1 worm cellular context compared by ENCODE assay signal in genomic region chrII:9263784-9264183, ce11.
A peak's percentile ranks its signal among the peaks of the same experiment; 100 is the strongest.
TF ChIP-seq lines count a peak whose summit lies in the region.

No protein-coding gene starts in this region.

TF ChIP-seq in whole organism, L1 larva, 84 proteins besides CTCF, POLR2A, EP300 and RAD21 (continued from another document):
- TF ChIP-seq sptf-1 (tag; optimal IDR thresholded peaks at IDR 0.05; lab: Kevin White, UChicago), result no peak
- no peak for TF ChIP-seq mef-2 (tag; optimal IDR thresholded peaks at IDR 0.05; lab: Kevin White, UChicago)
- no peak for TF ChIP-seq efl-1 (optimal IDR thresholded peaks at IDR 0.05; lab: Kevin White, UChicago)
- TF ChIP-seq efl-1 (GFP tag; optimal IDR thresholded peaks at IDR 0.05 in 1 of 2; lab: Kevin White, UChicago), result peak in 1 of 2 experiments; percentile 63
- TF ChIP-seq nhr-77 (tag; optimal IDR thresholded peaks at IDR 0.05; lab: Kevin White, UChicago), result no peak
- peak; percentile 88 for TF ChIP-seq egl-13 (tag; optimal IDR thresholded peaks at IDR 0.05; lab: Kevin White, UChicago)
- TF ChIP-seq swsn-7 (tag; optimal IDR thresholded peaks at IDR 0.05; lab: Kevin White, UChicago), result peak; percentile 48
- TF ChIP-seq rnt-1 (tag; optimal IDR thresholded peaks at IDR 0.05; lab: Kevin White, UChicago), result peak; percentile 3
- TF ChIP-seq dsc-1 (tag; optimal IDR thresholded peaks at IDR 0.05; lab: Kevin White, UChicago), result peak; percentile 71
- peak; percentile 15 for TF ChIP-seq nhr-20 (tag; optimal IDR thresholded peaks at IDR 0.05; lab: Kevin White, UChicago)
- TF ChIP-seq pax-3 (tag; optimal IDR thresholded peaks at IDR 0.05; lab: Kevin White, UChicago), result peak; percentile 66
- TF ChIP-seq lin-13 (GFP tag; optimal IDR thresholded peaks at IDR 0.05; lab: Kevin White, UChicago), result no peak
- TF ChIP-seq unc-30 (tag; optimal IDR thresholded peaks at IDR 0.05; lab: Kevin White, UChicago), result no peak
- peak; percentile 56 for TF ChIP-seq lin-14 (GFP tag; optimal IDR thresholded peaks at IDR 0.05; lab: Kevin White, UChicago)
- TF ChIP-seq nhr-71 (tag; optimal IDR thresholded peaks at IDR 0.05; lab: Kevin White, UChicago), result peak; percentile 75
